Fruit fly (Drosophila melanogaster): ENCODE measurements around the gene Rph.

Rph gene

DNA sequence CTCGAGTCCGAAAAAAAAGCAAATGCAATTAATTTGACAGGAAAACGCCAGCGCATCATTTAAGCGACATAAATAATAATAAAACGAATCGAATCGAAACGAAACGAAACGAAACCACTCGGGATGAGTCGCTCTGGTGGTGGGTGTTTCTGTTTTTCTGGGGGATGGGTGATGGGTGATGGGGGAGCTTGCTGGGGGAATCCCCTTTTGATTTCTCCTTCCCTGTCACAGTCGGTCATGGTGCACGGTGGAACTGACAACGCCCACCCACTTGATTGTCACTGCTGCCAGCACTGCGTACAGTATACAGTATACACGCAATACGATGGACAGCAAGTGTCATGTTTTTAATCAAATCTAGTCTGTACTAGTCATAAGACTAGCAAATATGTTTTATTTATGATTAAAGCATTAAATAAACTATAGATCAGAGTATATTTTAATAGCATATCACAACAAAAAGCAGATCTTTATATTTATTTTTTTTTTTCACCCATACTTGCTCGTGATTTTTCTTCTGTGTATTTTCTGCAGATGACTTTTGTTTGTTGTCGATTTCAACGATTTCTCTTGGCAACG, 35.5 kb downstream of the Rph start (continued):
- TF ChIP-seq zfh2 (GFP tag; optimal IDR thresholded peaks at IDR 0.05) = no peak
- TF ChIP-seq row (GFP tag; IDR thresholded peaks at IDR 0.05) = peak; percentile 41; the same call in 1 of the 3 replicates
- peak; percentile 18 for TF ChIP-seq CG2678 (tag; optimal IDR thresholded peaks at IDR 0.05)
- no peak for TF ChIP-seq tx (GFP tag; optimal IDR thresholded peaks at IDR 0.05)
- TF ChIP-seq abd-A (tag; optimal IDR thresholded peaks at IDR 0.05) = peak; percentile 8
- TF ChIP-seq Poxn (GFP tag; IDR thresholded peaks at IDR 0.05) = no peak
- no peak for TF ChIP-seq slp2 (GFP tag; optimal IDR thresholded peaks at IDR 0.05)
- TF ChIP-seq CG16815 (GFP tag; optimal IDR thresholded peaks at IDR 0.05) = no peak
- TF ChIP-seq CG13894 (tag; optimal IDR thresholded peaks at IDR 0.05) = no peak
- no peak for TF ChIP-seq CG33213 (GFP tag; optimal IDR thresholded peaks at IDR 0.05)
- no peak for TF ChIP-seq z (GFP tag; IDR thresholded peaks at IDR 0.05)
- peak; percentile 21 for TF ChIP-seq CG10979 (tag; optimal IDR thresholded peaks at IDR 0.05)
- TF ChIP-seq zfh1 (GFP tag; IDR thresholded peaks at IDR 0.05) = no peak
- no peak for TF ChIP-seq trem (tag; optimal IDR thresholded peaks at IDR 0.05)
- TF ChIP-seq CG15269 (tag; optimal IDR thresholded peaks at IDR 0.05) = peak; percentile 25
- TF ChIP-seq CG16813 (GFP tag; IDR thresholded peaks at IDR 0.05; ENCODE audit: partially characterized antibody) = no peak
- TF ChIP-seq Ptx1 (GFP tag; IDR thresholded peaks at IDR 0.05) = 0 out of 2 replicates have a peak, but pooled peaks have one; percentile 21
- no peak for TF ChIP-seq CG10147 (GFP tag; optimal IDR thresholded peaks at IDR 0.05)
- 0 out of 3 replicates have a peak, but pooled peaks have one; percentile 29 for TF ChIP-seq ci (GFP tag; IDR thresholded peaks at IDR 0.05)
- no peak for TF ChIP-seq CHES-1-like (GFP tag; optimal IDR thresholded peaks at IDR 0.05)
- TF ChIP-seq pan (optimal IDR thresholded peaks at IDR 0.05) = no peak
- TF ChIP-seq pan (GFP tag; optimal IDR thresholded peaks at IDR 0.05 in 1 of 2, IDR thresholded peaks at IDR 0.05 in 1 of 2) = no peak
- peak; percentile 25 for TF ChIP-seq PHDP (tag; optimal IDR thresholded peaks at IDR 0.05)
- no peak for TF ChIP-seq CG15011 (GFP tag; optimal IDR thresholded peaks at IDR 0.05)
- TF ChIP-seq CG2712 (tag; optimal IDR thresholded peaks at IDR 0.05) = peak; percentile 4
- TF ChIP-seq HLHmδ (GFP tag; optimal IDR thresholded peaks at IDR 0.05) = no peak
- peak; percentile 6 for TF ChIP-seq Hsf (GFP tag; optimal IDR thresholded peaks at IDR 0.05)
- no peak for TF ChIP-seq Awh (GFP tag; IDR thresholded peaks at IDR 0.05)
- TF ChIP-seq fu2 (GFP tag; optimal IDR thresholded peaks at IDR 0.05) = no peak
- no peak for TF ChIP-seq aop (GFP tag; IDR thresholded peaks at IDR 0.05)
- TF ChIP-seq CG7556 (GFP tag; optimal IDR thresholded peaks at IDR 0.05) = no peak
- no peak for TF ChIP-seq fru (optimal IDR thresholded peaks at IDR 0.05)
- peak; percentile 9 for TF ChIP-seq CG12769 (tag; optimal IDR thresholded peaks at IDR 0.05)
- no peak for TF ChIP-seq lola (GFP tag; optimal IDR thresholded peaks at IDR 0.05)
- peak; percentile 3 for TF ChIP-seq Xbp1 (GFP tag; optimal IDR thresholded peaks at IDR 0.05)
- TF ChIP-seq NC2α (GFP tag; optimal IDR thresholded peaks at IDR 0.05) = no peak
- TF ChIP-seq org-1 (GFP tag; optimal IDR thresholded peaks at IDR 0.05) = no peak
- TF ChIP-seq Blimp-1 (GFP tag; optimal IDR thresholded peaks at IDR 0.05) = peak; percentile 25
- TF ChIP-seq CG31441 (GFP tag; IDR thresholded peaks at IDR 0.05) = peak; percentile 34; the same call in 1 of the 2 replicates
- TF ChIP-seq Lpt (GFP tag; optimal IDR thresholded peaks at IDR 0.05) = no peak
- TF ChIP-seq prd (optimal IDR thresholded peaks at IDR 0.05) = no peak
- TF ChIP-seq prd (GFP tag; IDR thresholded peaks at IDR 0.05) = peak; percentile 16; the same call in 1 of the 3 replicates
- TF ChIP-seq twi (tag; optimal IDR thresholded peaks at IDR 0.05) = no peak
- TF ChIP-seq CG7839 (tag; optimal IDR thresholded peaks at IDR 0.05) = peak; percentile 19
- TF ChIP-seq wor (GFP tag; IDR thresholded peaks at IDR 0.05) = no peak
- no peak for TF ChIP-seq toy (GFP tag; IDR thresholded peaks at IDR 0.05)
- TF ChIP-seq btn (GFP tag; optimal IDR thresholded peaks at IDR 0.05) = no peak
- TF ChIP-seq bigmax (GFP tag; optimal IDR thresholded peaks at IDR 0.05) = no peak
- TF ChIP-seq lov (optimal IDR thresholded peaks at IDR 0.05) = no peak
- no peak for TF ChIP-seq lov (GFP tag; IDR thresholded peaks at IDR 0.05)
- TF ChIP-seq Sox102F (GFP tag; optimal IDR thresholded peaks at IDR 0.05) = peak; percentile 35
- no peak for TF ChIP-seq Gsc (GFP tag; IDR thresholded peaks at IDR 0.05)

Measured in whole organism, embryonic.